Worm (Caenorhabditis elegans) whole organism, L1 larva: ENCODE measurements around the gene tsp-6.

ENCODE experiments used
- aha-1 ChIP-seq: fragments of 150-350 bp; optimal IDR thresholded peaks from 2 replicates; lab custom pipeline; 2014; ENCODE audit warnings: missing biosample characterization, missing genetic modification characterization
- lir-3 ChIP-seq: sonication (generic microtip); optimal IDR thresholded peaks from 2 replicates; lab custom pipeline; 2016; ENCODE audit warnings: mild to moderate bottlenecking, missing genetic modification characterization, moderate library complexity, missing compliant biosample characterization; ENCODE audit not compliant: poor library complexity
- nhr-90 ChIP-seq: sonication (generic microtip); optimal IDR thresholded peaks from 2 replicates; lab custom pipeline; 2016; ENCODE audit warnings: mild to moderate bottlenecking, missing genetic modification characterization, missing compliant biosample characterization; ENCODE audit not compliant: poor library complexity
- snpc-4 ChIP-seq: fragments of 150-350 bp; optimal IDR thresholded peaks from 2 replicates; lab custom pipeline; 2014; ENCODE audit warnings: missing biosample characterization, missing genetic modification characterization

- no peak for TF ChIP-seq snpc-4
- no peak for TF ChIP-seq nhr-90 (tag; lab: Kevin White, UChicago)
- TF ChIP-seq aha-1 (tag; lab: Kevin White, UChicago): no peak
- no peak for TF ChIP-seq lir-3
Observed at ce11 chrX:2795054-2795453, 25.2 kb upstream of the tsp-6 start.
